Worm (Caenorhabditis elegans): Measurements from ENCODE around the gene cfz-2.
"Not testable (repeated sequence)": the region's sequence is repeated elsewhere in the genome, so short reads cannot be mapped to it uniquely, and the experiment has no call there.

Gene cfz-2

ce11 chrV:3426076-3426475, 18.6 kb downstream of the cfz-2 start, which contains the start of gene srab-22:
srab-22 (plus strand) TSS chrV:3426376.
- TF ChIP-seq tbx-37 (GFP tag; conservative IDR thresholded peaks at IDR 0.05) (no peak), hmg-4 (GFP tag; optimal IDR thresholded peaks at IDR 0.05) (no peak), B0310.2 (tag; optimal IDR thresholded peaks at IDR 0.05) (no peak), hmbx-1 (tag; optimal IDR thresholded peaks at IDR 0.05) (no peak), ets-7 (tag; optimal IDR thresholded peaks at IDR 0.05) (no peak), hnd-1 (tag; optimal IDR thresholded peaks at IDR 0.05) (no peak), tbx-11 (GFP tag; IDR thresholded peaks at IDR 0.05) (no peak), scrt-1 (GFP tag; IDR thresholded peaks at IDR 0.05) (no peak)

DNA sequence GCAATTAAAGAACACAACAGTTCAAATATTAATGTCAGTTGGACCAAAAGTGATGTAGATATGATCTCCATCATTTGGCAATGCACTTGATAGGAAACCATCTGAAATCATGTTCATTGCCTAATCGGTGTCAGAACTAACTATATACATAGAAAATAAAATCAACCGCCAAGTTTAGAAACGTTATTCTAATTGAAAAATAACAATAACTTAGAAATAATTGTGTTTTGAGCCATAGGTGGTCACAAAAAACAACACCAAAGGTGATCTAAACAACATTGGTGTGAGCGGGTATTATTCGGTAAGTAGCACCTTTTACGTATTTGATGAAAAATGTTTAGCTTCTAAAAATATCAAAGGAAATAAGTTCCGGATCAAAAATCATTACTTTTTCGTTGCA, 20.3 kb downstream of the cfz-2 start, which contains the start of gene srab-21:
srab-21 (minus strand) TSS at position 101 of the 400 bp plus-strand sequence.
- TF ChIP-seq sea-1 (GFP tag; conservative IDR thresholded peaks at IDR 0.05) (no peak), B0310.2 (tag; optimal IDR thresholded peaks at IDR 0.05) (no peak)

DNA sequence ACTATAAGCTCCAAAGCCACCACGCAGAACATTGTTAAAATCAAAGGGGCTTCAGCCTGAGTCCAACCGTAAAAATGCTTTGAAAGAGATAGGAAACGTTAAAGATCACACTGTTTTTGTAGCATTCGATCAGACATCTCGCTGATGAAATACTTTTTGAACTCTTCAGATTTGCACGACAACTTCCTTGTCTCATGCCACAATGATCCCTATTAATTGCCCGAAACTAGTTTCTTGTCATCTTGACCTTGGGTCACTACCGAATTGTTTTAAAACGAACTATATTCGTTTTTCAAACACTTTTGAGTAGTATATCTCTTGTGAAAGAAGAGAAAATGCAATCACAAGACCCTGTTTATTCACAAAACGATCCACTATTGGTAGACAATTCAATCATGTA, 26.7 kb downstream of the cfz-2 start, which contains the start of gene T20D4.3:
T20D4.3 (plus strand) TSS at position 301 of the 400 bp plus-strand sequence.
- TF ChIP-seq ama-1 (optimal IDR thresholded peaks at IDR 0.05), result no peak
- TF ChIP-seq ets-7 (tag; optimal IDR thresholded peaks at IDR 0.05), result no peak
- TF ChIP-seq hnd-1 (tag; optimal IDR thresholded peaks at IDR 0.05), result no peak
- no peak for TF ChIP-seq aly-1 (tag; optimal IDR thresholded peaks at IDR 0.05)
- no peak for TF ChIP-seq B0310.2 (tag; optimal IDR thresholded peaks at IDR 0.05)
- TF ChIP-seq hmbx-1 (tag; optimal IDR thresholded peaks at IDR 0.05), result no peak

- TF ChIP-seq tra-4 (tag; optimal IDR thresholded peaks at IDR 0.05), result no peak
- no peak for TF ChIP-seq B0310.2 (tag; optimal IDR thresholded peaks at IDR 0.05)
- TF ChIP-seq scrt-1 (GFP tag; IDR thresholded peaks at IDR 0.05), result no peak
Measured at ce11 chrV:3413010-3413409, 31.7 kb downstream of the cfz-2 start, which contains the start of gene txt-11. txt-11 (plus strand) TSS chrV:3413310.

ce11 chrV:3410098-3410570, 34.5 kb downstream of the cfz-2 start, which contains the start of gene arrd-22:
arrd-22 (plus strand) TSS chrV:3410520.
- TF ChIP-seq B0310.2 (tag; optimal IDR thresholded peaks at IDR 0.05), result no peak
- TF ChIP-seq tbx-11 (GFP tag; IDR thresholded peaks at IDR 0.05), result no peak
- no peak for TF ChIP-seq flt-1 (GFP tag; IDR thresholded peaks at IDR 0.05)
- TF ChIP-seq aly-1 (tag; optimal IDR thresholded peaks at IDR 0.05), result no peak
- no peak for TF ChIP-seq tra-4 (tag; optimal IDR thresholded peaks at IDR 0.05)
- no peak for TF ChIP-seq scrt-1 (GFP tag; IDR thresholded peaks at IDR 0.05)
- TF ChIP-seq hmbx-1 (tag; optimal IDR thresholded peaks at IDR 0.05), result no peak
- TF ChIP-seq sea-1 (GFP tag; conservative IDR thresholded peaks at IDR 0.05), result no peak
- no peak for TF ChIP-seq hmg-4 (GFP tag; optimal IDR thresholded peaks at IDR 0.05)
- TF ChIP-seq ceh-36 (tag; optimal IDR thresholded peaks at IDR 0.05), result no peak
- TF ChIP-seq hnd-1 (tag; optimal IDR thresholded peaks at IDR 0.05), result no peak
- TF ChIP-seq ets-7 (tag; optimal IDR thresholded peaks at IDR 0.05), result no peak

- TF ChIP-seq tbx-11 (GFP tag; IDR thresholded peaks at IDR 0.05), result no peak
- TF ChIP-seq aly-1 (tag; optimal IDR thresholded peaks at IDR 0.05), result no peak
- no peak for TF ChIP-seq ceh-13 (GFP tag; optimal IDR thresholded peaks at IDR 0.05)
- no peak for TF ChIP-seq hmbx-1 (tag; optimal IDR thresholded peaks at IDR 0.05)
- no peak for TF ChIP-seq hnd-1 (tag; optimal IDR thresholded peaks at IDR 0.05)
- TF ChIP-seq flt-1 (GFP tag; IDR thresholded peaks at IDR 0.05), result no peak
- TF ChIP-seq ama-1 (optimal IDR thresholded peaks at IDR 0.05), result no peak
- no peak for TF ChIP-seq hmg-4 (GFP tag; optimal IDR thresholded peaks at IDR 0.05)
- no peak for TF ChIP-seq pes-1 (GFP tag; IDR thresholded peaks at IDR 0.05)
- TF ChIP-seq ets-7 (tag; optimal IDR thresholded peaks at IDR 0.05), result no peak
Measured at ce11 chrV:3409498-3409897, 35.2 kb downstream of the cfz-2 start.

DNA sequence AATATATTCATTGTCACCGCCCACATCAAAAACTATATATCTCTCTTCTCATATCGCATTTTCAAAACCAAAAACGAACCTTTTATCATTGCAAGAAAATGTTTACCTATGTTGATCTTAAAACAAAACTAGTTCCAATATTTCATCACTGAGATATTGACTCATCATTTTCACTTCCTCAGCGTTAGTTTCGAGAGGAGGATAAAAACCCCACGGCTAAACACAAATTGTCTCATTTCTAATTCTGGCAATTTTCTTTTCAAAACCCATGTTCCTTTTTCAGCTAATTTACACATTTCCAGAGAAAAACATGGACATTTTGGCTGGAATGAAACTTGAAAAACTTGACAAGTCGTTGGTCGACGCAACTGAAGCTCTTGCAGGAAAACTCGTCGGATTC, 36.1 kb downstream of the cfz-2 start, which contains the start of gene T20D4.7:
T20D4.7 (plus strand) TSS at position 301 of the 400 bp plus-strand sequence.
- TF ChIP-seq ceh-36 (tag; optimal IDR thresholded peaks at IDR 0.05) (no peak), scrt-1 (GFP tag; IDR thresholded peaks at IDR 0.05) (no peak), tbx-11 (GFP tag; IDR thresholded peaks at IDR 0.05) (no peak)

DNA sequence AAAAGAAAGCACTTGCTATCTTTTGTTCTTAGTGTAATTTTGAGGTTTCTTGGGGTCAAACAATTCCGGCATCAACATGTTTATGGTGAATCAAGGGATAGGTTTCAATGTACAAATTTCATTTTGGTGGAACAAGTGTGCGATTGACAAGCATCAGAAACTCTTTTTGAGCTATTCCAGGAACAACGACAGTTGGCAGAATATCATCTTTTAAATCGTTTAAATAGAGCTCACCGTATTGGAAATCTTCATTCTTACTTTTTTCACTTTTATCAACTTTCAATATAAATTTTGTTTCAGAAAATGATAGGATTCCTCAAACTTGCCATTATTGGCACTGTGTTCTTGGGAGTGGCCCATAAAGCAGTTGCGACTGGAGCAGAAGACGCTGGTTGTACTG, 44.7 kb downstream of the cfz-2 start, which contains the start of gene T20D4.10:
T20D4.10 (plus strand) TSS at position 301 of the 400 bp plus-strand sequence.
- not testable (repeated sequence) for TF ChIP-seq aly-1 (tag; optimal IDR thresholded peaks at IDR 0.05); tra-4 (tag; optimal IDR thresholded peaks at IDR 0.05); ama-1 (optimal IDR thresholded peaks at IDR 0.05)

- TF ChIP-seq ama-1 (optimal IDR thresholded peaks at IDR 0.05) (no peak), tra-4 (tag; optimal IDR thresholded peaks at IDR 0.05) (no peak)
Measured at ce11 chrV:3398314-3398713, 46.4 kb downstream of the cfz-2 start, which contains the start of gene T20D4.11. T20D4.11 (plus strand) TSS chrV:3398690.

ce11 chrV:3396765-3397164, 47.9 kb downstream of the cfz-2 start, which contains the start of gene T20D4.12:
T20D4.12 (plus strand) TSS chrV:3397065.
- not testable (repeated sequence) for TF ChIP-seq ceh-36, hmbx-1, aly-1 (tag; optimal IDR thresholded peaks at IDR 0.05)

All from whole organism, early embryonic.